Worm (Caenorhabditis elegans): Measurements from ENCODE around the gene stc-1.
A peak's percentile ranks its signal among the peaks of the same experiment; 100 is the strongest.

Gene stc-1

DNA sequence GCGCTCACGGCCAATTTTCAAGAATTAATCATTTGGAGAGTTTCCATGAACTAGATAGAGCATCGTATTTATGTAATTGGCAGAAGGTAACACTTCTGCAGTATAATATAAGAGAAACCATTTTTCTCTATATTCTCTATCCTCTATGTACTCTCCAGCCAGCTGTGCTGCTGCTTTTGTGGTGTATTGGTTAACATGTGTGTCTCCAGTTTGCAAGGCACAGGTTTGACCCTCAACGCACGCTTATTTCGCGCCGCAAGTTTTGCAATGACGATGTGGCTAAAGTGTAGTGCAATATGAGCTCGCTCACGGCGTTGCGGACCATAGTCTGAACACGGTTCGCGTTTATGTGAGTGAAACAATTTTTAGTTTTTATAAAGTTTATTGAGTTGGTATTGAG is 19.0 kb downstream of the stc-1 start:
- no peak for TF ChIP-seq pha-4 (tag; optimal IDR thresholded peaks at IDR 0.05)
- TF ChIP-seq mcd-1 (GFP tag; IDR thresholded peaks at IDR 0.05): peak; percentile 72; the same call in 1 of the 2 replicates
- no peak for TF ChIP-seq sdz-38 (tag; optimal IDR thresholded peaks at IDR 0.05)
- TF ChIP-seq nfyb-1 (GFP tag; IDR thresholded peaks at IDR 0.05): peak; percentile 92
- no peak for TF ChIP-seq C17E4.6 (GFP tag; IDR thresholded peaks at IDR 0.05)
- peak; percentile 23 for TF ChIP-seq lsy-27 (tag; optimal IDR thresholded peaks at IDR 0.05; ENCODE audit: borderline replicate concordance, insufficient read depth)
- no peak for TF ChIP-seq sea-2 (GFP tag; IDR thresholded peaks at IDR 0.05)
- no peak for TF ChIP-seq attf-6 (GFP tag; IDR thresholded peaks at IDR 0.05)
- TF ChIP-seq aptf-2 (GFP tag; conservative IDR thresholded peaks at IDR 0.05): no peak
- TF ChIP-seq ceh-27 (GFP tag; optimal IDR thresholded peaks at IDR 0.05): peak; percentile 75
- peak; percentile 72 for TF ChIP-seq hrde-1 (tag; optimal IDR thresholded peaks at IDR 0.05; ENCODE audit: borderline replicate concordance)
- TF ChIP-seq nfya-2 (GFP tag; IDR thresholded peaks at IDR 0.05): 0 out of 2 replicates have a peak, but pooled peaks have one; percentile 35
- TF ChIP-seq dpl-1 (GFP tag; optimal IDR thresholded peaks at IDR 0.05): peak; percentile 29
- TF ChIP-seq rpc-1 (optimal IDR thresholded peaks at IDR 0.05): peak; percentile 87
- TF ChIP-seq rpc-1 (tag; optimal IDR thresholded peaks at IDR 0.05): peak; percentile 91
- peak; percentile 6 for TF ChIP-seq K12H6.12 (tag; optimal IDR thresholded peaks at IDR 0.05)
- no peak for TF ChIP-seq dox-1 (GFP tag; IDR thresholded peaks at IDR 0.05)
- TF ChIP-seq ztf-22 (GFP tag; optimal IDR thresholded peaks at IDR 0.05): peak; percentile 77
- no peak for TF ChIP-seq Y53F4B.3 (GFP tag; IDR thresholded peaks at IDR 0.05)
- TF ChIP-seq egrh-3 (GFP tag; IDR thresholded peaks at IDR 0.05): peak; percentile 55; the same call in 1 of the 2 replicates
- peak; percentile 82 for TF ChIP-seq him-1 (tag; optimal IDR thresholded peaks at IDR 0.05)
- TF ChIP-seq rcor-1 (GFP tag; IDR thresholded peaks at IDR 0.05): 0 out of 2 replicates have a peak, but pooled peaks have one; percentile 41
- TF ChIP-seq B0261.1 (tag; optimal IDR thresholded peaks at IDR 0.05): peak; percentile 90
- no peak for TF ChIP-seq athp-1 (tag; optimal IDR thresholded peaks at IDR 0.05)
- TF ChIP-seq repo-1 (tag; optimal IDR thresholded peaks at IDR 0.05): peak; percentile 85
- no peak for TF ChIP-seq unc-130 (GFP tag; optimal IDR thresholded peaks at IDR 0.05)
- TF ChIP-seq hmg-20 (GFP tag; IDR thresholded peaks at IDR 0.05): peak; percentile 72
- no peak for TF ChIP-seq bed-1 (GFP tag; IDR thresholded peaks at IDR 0.05)
- TF ChIP-seq F52B5.7 (tag; optimal IDR thresholded peaks at IDR 0.05): no peak
- TF ChIP-seq unc-62 (GFP tag; optimal IDR thresholded peaks at IDR 0.05): no peak
- TF ChIP-seq K11D2.4 (GFP tag; IDR thresholded peaks at IDR 0.05): no peak; the same call in 1 of the 2 replicates
- peak; percentile 62 for TF ChIP-seq ztf-26 (tag; optimal IDR thresholded peaks at IDR 0.05)
- 0 out of 2 replicates have a peak, but pooled peaks have one; percentile 14 for TF ChIP-seq Y79H2A.3 (GFP tag; conservative IDR thresholded peaks at IDR 0.05)
- peak; percentile 76; the same call in 1 of the 2 replicates for TF ChIP-seq hmg-1.2 (GFP tag; IDR thresholded peaks at IDR 0.05)
- no peak for TF ChIP-seq nfya-1 (tag; optimal IDR thresholded peaks at IDR 0.05; ENCODE audit: borderline replicate concordance, insufficient read depth)
- peak; percentile 79 for TF ChIP-seq tlf-1 (GFP tag; optimal IDR thresholded peaks at IDR 0.05)
- peak; percentile 85 for TF ChIP-seq T07F8.4 (tag; optimal IDR thresholded peaks at IDR 0.05)
- TF ChIP-seq dpff-1 (tag; optimal IDR thresholded peaks at IDR 0.05): no peak
- TF ChIP-seq attf-5 (GFP tag; optimal IDR thresholded peaks at IDR 0.05): no peak
- peak; percentile 83 for TF ChIP-seq ekl-4 (GFP tag; IDR thresholded peaks at IDR 0.05)
- TF ChIP-seq mes-4 (tag; optimal IDR thresholded peaks at IDR 0.05): peak; percentile 89
- TF ChIP-seq lin-40 (tag; optimal IDR thresholded peaks at IDR 0.05): no peak
- peak; percentile 51 for TF ChIP-seq B0035.1 (tag; optimal IDR thresholded peaks at IDR 0.05)
- no peak for TF ChIP-seq let-526 (GFP tag; IDR thresholded peaks at IDR 0.05)
- TF ChIP-seq F39B2.1 (GFP tag; IDR thresholded peaks at IDR 0.05): no peak
- no peak for TF ChIP-seq F55B11.4 (tag; optimal IDR thresholded peaks at IDR 0.05; ENCODE audit: borderline replicate concordance, insufficient read depth)
- no peak for TF ChIP-seq hlh-26 (GFP tag; conservative IDR thresholded peaks at IDR 0.05)
- TF ChIP-seq gei-17 (GFP tag; optimal IDR thresholded peaks at IDR 0.05): no peak
- TF ChIP-seq ccch-3 (GFP tag; optimal IDR thresholded peaks at IDR 0.05): no peak

Data from whole organism, young adult.